Fruit fly (Drosophila melanogaster): ENCODE results near the gene CSN8.
A peak's percentile ranks its signal among the peaks of the same experiment; 100 is the strongest.

CSN8 gene

DNA sequence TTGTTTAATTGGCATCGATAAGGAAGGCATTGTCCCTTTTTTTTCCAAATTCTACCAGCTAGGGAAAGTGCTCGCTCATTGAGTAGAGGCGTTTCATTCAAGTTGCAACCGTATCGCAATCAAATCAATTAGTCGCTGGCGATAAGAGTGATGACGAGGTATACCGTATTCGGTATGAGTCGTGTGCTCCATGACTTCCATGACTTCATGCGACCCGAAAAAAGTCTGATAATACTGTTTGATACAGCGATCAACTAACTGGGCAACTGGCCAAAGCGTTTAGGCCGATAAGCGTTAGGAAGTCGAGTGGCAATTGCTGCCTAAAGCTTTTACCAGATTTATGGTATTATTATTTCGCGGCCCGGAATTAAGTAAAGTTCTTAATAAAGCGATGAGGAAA is 20.1 kb upstream of the CSN8 start (continued):
- no peak for TF ChIP-seq MBD-R2 (GFP tag; IDR thresholded peaks at IDR 0.05)
- no peak for TF ChIP-seq Asciz (GFP tag; optimal IDR thresholded peaks at IDR 0.05)
- no peak for TF ChIP-seq CG18476 (GFP tag; optimal IDR thresholded peaks at IDR 0.05)
- TF ChIP-seq D19B (GFP tag; optimal IDR thresholded peaks at IDR 0.05): peak; percentile 48
- no peak for TF ChIP-seq HmgD (GFP tag; optimal IDR thresholded peaks at IDR 0.05)
- TF ChIP-seq Deaf1 (tag; optimal IDR thresholded peaks at IDR 0.05): peak; percentile 16
- 0 out of 4 replicates have a peak, but pooled peaks have one; percentile 37 for TF ChIP-seq chinmo (GFP tag; IDR thresholded peaks at IDR 0.05; ENCODE audit: partially characterized antibody)
- TF ChIP-seq BtbVII (GFP tag; optimal IDR thresholded peaks at IDR 0.05): peak; percentile 2
- no peak for TF ChIP-seq az2 (GFP tag; optimal IDR thresholded peaks at IDR 0.05)
- no peak for TF ChIP-seq CG1529 (GFP tag; optimal IDR thresholded peaks at IDR 0.05)
- no peak for TF ChIP-seq CG16779 (GFP tag; IDR thresholded peaks at IDR 0.05)
- no peak for TF ChIP-seq otp (GFP tag; IDR thresholded peaks at IDR 0.05)
- TF ChIP-seq sug (tag; optimal IDR thresholded peaks at IDR 0.05): peak; percentile 51
- peak; percentile 74 for TF ChIP-seq CG5180 (GFP tag; optimal IDR thresholded peaks at IDR 0.05)
- TF ChIP-seq Ravus (GFP tag; IDR thresholded peaks at IDR 0.05): no peak
- no peak for TF ChIP-seq cwo (GFP tag; optimal IDR thresholded peaks at IDR 0.05)
- no peak for TF ChIP-seq CG17359 (tag; optimal IDR thresholded peaks at IDR 0.05)
- TF ChIP-seq CG31388 (GFP tag; optimal IDR thresholded peaks at IDR 0.05): no peak
- no peak for TF ChIP-seq E2f1 (GFP tag; IDR thresholded peaks at IDR 0.05)
- TF ChIP-seq Hr78 (GFP tag; optimal IDR thresholded peaks at IDR 0.05): peak in 1 of 2 experiments; percentile 68
- no peak for TF ChIP-seq CG8290 (GFP tag; optimal IDR thresholded peaks at IDR 0.05)
- TF ChIP-seq CG8290 (tag; optimal IDR thresholded peaks at IDR 0.05): no peak
- no peak for TF ChIP-seq hth (optimal IDR thresholded peaks at IDR 0.05)
- no peak for TF ChIP-seq cato (GFP tag; optimal IDR thresholded peaks at IDR 0.05; ENCODE audit: borderline replicate concordance)
- TF ChIP-seq B-H2 (GFP tag; optimal IDR thresholded peaks at IDR 0.05): peak; percentile 18

DNA sequence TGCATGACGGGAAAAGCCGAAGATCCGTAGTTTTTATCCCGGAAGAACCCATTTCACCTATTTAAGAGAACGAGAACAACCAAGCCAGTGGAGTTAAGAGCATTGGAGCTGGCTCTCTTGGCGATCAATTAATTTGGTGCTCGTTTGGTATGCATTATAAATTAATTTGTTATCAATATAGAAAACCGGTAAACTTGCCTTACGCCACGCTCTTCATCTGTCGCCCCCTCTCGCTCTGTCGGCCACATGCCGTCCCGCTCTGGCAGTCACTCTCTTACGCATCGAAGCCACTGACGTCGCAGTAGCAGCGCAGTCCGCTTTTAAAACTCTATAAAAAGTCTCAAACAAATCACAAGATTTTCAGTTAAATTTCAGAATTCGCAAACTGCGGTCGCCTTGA is 18.4 kb upstream of the CSN8 start, which contains the start of gene CG7778:
Gene CG7778, plus strand, starts transcription at position 361 of the 400 bp plus-strand sequence.
- TF ChIP-seq Adf1 (GFP tag; IDR thresholded peaks at IDR 0.05) (peak; percentile 82), Med (GFP tag) (peak; percentile 58), sd (tag; optimal IDR thresholded peaks at IDR 0.05) (peak; percentile 20), stwl (tag; optimal IDR thresholded peaks at IDR 0.05) (no peak), stc (GFP tag; IDR thresholded peaks at IDR 0.05) (peak; percentile 30; the same call in 1 of the 2 replicates), jigr1 (GFP tag; IDR thresholded peaks at IDR 0.05) (no peak), CG10321 (GFP tag; IDR thresholded peaks at IDR 0.05) (peak; percentile 46; the same call in 1 of the 2 replicates), CG1832 (GFP tag; optimal IDR thresholded peaks at IDR 0.05) (peak; percentile 65), CG7745 (tag; optimal IDR thresholded peaks at IDR 0.05) (peak; percentile 44), Trl (optimal IDR thresholded peaks at IDR 0.05) (peak; percentile 60 to 65), Trl (GFP tag; optimal IDR thresholded peaks at IDR 0.05) (no peak), vvl (GFP tag; IDR thresholded peaks at IDR 0.05) (0 out of 2 replicates have a peak, but pooled peaks have one; percentile 26), CG10274 (GFP tag; optimal IDR thresholded peaks at IDR 0.05) (no peak), CG3163 (GFP tag; optimal IDR thresholded peaks at IDR 0.05) (peak; percentile 94), CG18599 (GFP tag; optimal IDR thresholded peaks at IDR 0.05) (no peak), exex (tag; optimal IDR thresholded peaks at IDR 0.05) (peak; percentile 48)

Measured in whole organism, embryonic.